Fruit fly (Drosophila melanogaster) S2 (cell line): ENCODE measurements around the gene sick.

Experiments
- CG8478 ChIP-seq: fragments of >200 bp; optimal IDR thresholded peaks from 2 replicates; lab custom pipeline; 2018
- CTCF ChIP-seq, 2 experiments: fragments of >200 bp; optimal IDR thresholded peaks; 2 replicates each; lab custom pipeline; 2018

- TF ChIP-seq CG8478 (lab: Kevin White, UChicago): no peak
- TF ChIP-seq CTCF (optimal IDR thresholded peaks at IDR 0.05; lab: Kevin White, UChicago): no peak
Measured at dm6 chr2L:19935085-19935846, 139.1 kb downstream of the sick start.
